Worm (Caenorhabditis elegans) whole organism, late embryonic: ENCODE measurements around the gene T24H10.1.

Experiments
- ahr-1 ChIP-seq: sonication (generic microtip); optimal IDR thresholded peaks from 2 replicates; lab custom pipeline; 2016; ENCODE audit warnings: missing genetic modification characterization, missing compliant biosample characterization
- ama-1 ChIP-seq: fragments of 150-350 bp; optimal IDR thresholded peaks from 2 replicates; lab custom pipeline; 2014
- dve-1 ChIP-seq: sonication (generic microtip); optimal IDR thresholded peaks from 2 replicates; lab custom pipeline; 2017; ENCODE audit warnings: antibody characterized with exemption, mild to moderate bottlenecking, missing genetic modification characterization, missing compliant biosample characterization
- elt-2 ChIP-seq: sonication (generic microtip); optimal IDR thresholded peaks from 2 replicates; lab custom pipeline; 2016; ENCODE audit warnings: missing genetic modification reagents, missing genetic modification characterization, missing compliant biosample characterization
- ets-4 ChIP-seq: sonication (generic microtip); optimal IDR thresholded peaks from 2 replicates; lab custom pipeline; 2016; ENCODE audit warnings: missing genetic modification characterization, missing compliant biosample characterization
- fax-1 ChIP-seq: sonication (generic microtip); optimal IDR thresholded peaks from 2 replicates; lab custom pipeline; 2016; ENCODE audit warnings: missing genotype, missing genetic modification characterization, missing compliant biosample characterization
- nfya-1 ChIP-seq: sonication (generic microtip); optimal IDR thresholded peaks from 2 replicates; lab custom pipeline; 2017; ENCODE audit warnings: missing genetic modification characterization, mild to moderate bottlenecking, missing compliant biosample characterization, antibody characterized with exemption, moderate library complexity
- rnt-1 ChIP-seq: sonication (generic microtip); optimal IDR thresholded peaks from 2 replicates; lab custom pipeline; 2016; ENCODE audit warnings: missing genetic modification characterization, missing compliant biosample characterization
- sdc-2 ChIP-seq: sonication (generic microtip); optimal IDR thresholded peaks from 2 replicates; lab custom pipeline; 2016; ENCODE audit warnings: missing genotype, missing genetic modification characterization, missing compliant biosample characterization
- unc-55 ChIP-seq: sonication (generic microtip); optimal IDR thresholded peaks from 2 replicates; lab custom pipeline; 2017; ENCODE audit warnings: missing biosample characterization, missing genetic modification reagents, missing genetic modification characterization

DNA sequence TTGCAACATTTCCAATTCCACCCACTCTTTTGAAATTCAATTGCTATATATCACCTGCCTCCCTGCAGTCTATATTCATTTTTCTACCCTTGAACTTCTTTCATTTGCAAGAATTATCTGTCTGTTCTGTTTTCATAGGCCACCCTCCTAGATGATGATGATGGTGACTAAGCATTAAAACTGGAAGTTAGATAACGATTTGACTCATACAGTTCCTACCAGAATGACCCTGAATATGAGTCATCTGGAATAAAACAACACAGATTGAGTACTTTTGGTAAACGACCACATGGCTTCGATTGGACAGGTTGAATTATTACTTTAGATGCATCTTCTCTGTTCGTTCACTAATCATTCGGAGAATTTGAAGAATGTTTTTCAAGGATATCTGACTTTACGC lies 25.2 kb downstream of the T24H10.1 start:
- TF ChIP-seq ets-4 (tag; lab: Kevin White, UChicago), result no peak
- TF ChIP-seq rnt-1, result no peak
- no peak for TF ChIP-seq nfya-1 (tag; lab: Kevin White, UChicago)
- no peak for TF ChIP-seq unc-55 (GFP tag; lab: Kevin White, UChicago)
- TF ChIP-seq elt-2 (tag; lab: Kevin White, UChicago), result no peak
- no peak for TF ChIP-seq fax-1 (tag; lab: Kevin White, UChicago)
- TF ChIP-seq dve-1 (tag; lab: Kevin White, UChicago), result no peak
- no peak for TF ChIP-seq ama-1 (lab: Kevin White, UChicago)
- no peak for TF ChIP-seq ahr-1 (tag; lab: Kevin White, UChicago)
- TF ChIP-seq sdc-2 (tag; lab: Kevin White, UChicago), result no peak
